Worm (Caenorhabditis elegans): ENCODE results near the gene F21C10.13.

ce11 chrV:9126316-9126715 is 4.2 kb downstream of the F21C10.13 start, which contains the start of gene F21C10.4:
- TF ChIP-seq daf-12 (tag; optimal IDR thresholded peaks at IDR 0.05) (no peak), skn-1 (tag; optimal IDR thresholded peaks at IDR 0.05) (no peak), pqm-1 (tag; optimal IDR thresholded peaks at IDR 0.05) (no peak), ztf-11 (tag; optimal IDR thresholded peaks at IDR 0.05) (no peak)
